Worm (Caenorhabditis elegans): ENCODE results near the gene C17H11.6.

ce11 chrX:8137779-8138178 is 65.8 kb downstream of the C17H11.6 start, which contains the start of gene C02B8.7:
- TF ChIP-seq unc-62 (GFP tag; optimal IDR thresholded peaks at IDR 0.05 in 1 of 2) (no peak), unc-62 (tag; optimal IDR thresholded peaks at IDR 0.05) (no peak), mxl-2 (GFP tag; conservative IDR thresholded peaks at IDR 0.05) (no peak), daf-12 (tag; optimal IDR thresholded peaks at IDR 0.05) (no peak), fos-1 (tag; optimal IDR thresholded peaks at IDR 0.05) (no peak), aha-1 (tag) (no peak)
